Worm (Caenorhabditis elegans) whole organism, L1 larva: Measurements from ENCODE around the gene clc-23.

Source experiments
- C04F5.9 ChIP-seq: sonication (generic microtip); optimal IDR thresholded peaks from 2 replicates; lab custom pipeline; 2016; ENCODE audit warnings: missing genetic modification characterization, missing compliant biosample characterization
- C16A3.4 ChIP-seq: fragments of 150-350 bp; optimal IDR thresholded peaks from 2 replicates; lab custom pipeline; 2014; ENCODE audit warnings: missing biosample characterization, missing genetic modification characterization
- F16B12.6 ChIP-seq: fragments of 150-350 bp; optimal IDR thresholded peaks from 2 replicates; lab custom pipeline; 2014; ENCODE audit warnings: missing biosample characterization, missing genetic modification characterization
- Y116A8C.19 ChIP-seq: sonication (generic microtip); optimal IDR thresholded peaks from 2 replicates; lab custom pipeline; 2016; ENCODE audit warnings: missing compliant biosample characterization, missing genetic modification characterization, borderline replicate concordance
- aha-1 ChIP-seq: fragments of 150-350 bp; optimal IDR thresholded peaks from 2 replicates; lab custom pipeline; 2014; ENCODE audit warnings: missing biosample characterization, missing genetic modification characterization
- blmp-1 ChIP-seq: fragments of 150-350 bp; optimal IDR thresholded peaks from 2 replicates; lab custom pipeline; 2014; ENCODE audit warnings: missing biosample characterization, missing genetic modification characterization
- ceh-82 ChIP-seq, 3 experiments: fragments of 150-350 bp in 1 of 3; sonication (generic microtip) in 2 of 3; optimal IDR thresholded peaks; 2 replicates each; lab custom pipeline; 2014 to 2017; ENCODE audit warnings: missing biosample characterization in 3 of 3, missing genetic modification characterization in 3 of 3
- ceh-88 ChIP-seq: fragments of 200-800 bp; sonication (Bioruptor generic); IDR thresholded peaks from 2 replicates; pipeline ENCODE4 v1.3.6; 2022; ENCODE audit warnings: missing genetic modification characterization, missing compliant biosample characterization
- ceh-90 ChIP-seq: sonication (generic microtip); optimal IDR thresholded peaks from 2 replicates; lab custom pipeline; 2016; ENCODE audit warnings: missing genetic modification characterization, missing compliant biosample characterization
- dpl-1 ChIP-seq, 3 experiments: fragments of 150-350 bp in 2 of 3; sonication (generic microtip) in 1 of 3; optimal IDR thresholded peaks; 2 replicates each; lab custom pipeline; 2014 to 2017; ENCODE audit warnings: missing biosample characterization in 3 of 3, missing genetic modification characterization in 3 of 3, missing genetic modification reagents in 3 of 3
- dsc-1 ChIP-seq: sonication (generic microtip); optimal IDR thresholded peaks from 2 replicates; lab custom pipeline; 2016; ENCODE audit warnings: mild to moderate bottlenecking, missing genetic modification characterization, missing compliant biosample characterization
- efl-1 ChIP-seq, 4 experiments: fragments of 150-350 bp; optimal IDR thresholded peaks in 3 of 4; peaks in 1 of 4; 1 replicate in 1 of 4; 2 replicates in 3 of 4; lab custom pipeline; 2014; ENCODE audit warnings: missing biosample characterization in 2 of 4, missing genetic modification characterization in 2 of 4, missing genetic modification reagents in 2 of 4
- egl-27 ChIP-seq, 2 experiments: fragments of 150-350 bp in 1 of 2; sonication (generic microtip); optimal IDR thresholded peaks; 3 replicates each; lab custom pipeline; 2017 to 2018; ENCODE audit warnings: missing biosample characterization in 2 of 2, missing genetic modification characterization in 2 of 2, missing genetic modification reagents in 2 of 2
- elt-2 ChIP-seq: sonication (generic microtip); optimal IDR thresholded peaks from 2 replicates; lab custom pipeline; 2016; ENCODE audit warnings: missing genetic modification characterization, mild to moderate bottlenecking, inconsistent platforms, missing compliant biosample characterization, missing genetic modification reagents
- elt-3 ChIP-seq, 6 experiments: fragments of 150-350 bp in 1 of 6; sonication (generic microtip); optimal IDR thresholded peaks; 2 replicates each; lab custom pipeline; 2017 to 2018; ENCODE audit warnings: missing biosample characterization in 6 of 6, missing genetic modification characterization in 6 of 6, inconsistent platforms in 1 of 6
- fos-1 ChIP-seq: fragments of 150-350 bp; optimal IDR thresholded peaks from 2 replicates; lab custom pipeline; 2014; ENCODE audit warnings: missing biosample characterization, missing genetic modification characterization
- hlh-17 ChIP-seq: fragments of 200-800 bp; sonication (Bioruptor generic); optimal IDR thresholded peaks from 2 replicates; lab custom pipeline; 2018; ENCODE audit warnings: missing genetic modification characterization, mild to moderate bottlenecking, missing compliant biosample characterization, moderate library complexity, borderline replicate concordance
- hlh-4 ChIP-seq: sonication (generic microtip); optimal IDR thresholded peaks from 2 replicates; lab custom pipeline; 2016; ENCODE audit warnings: mild to moderate bottlenecking, missing genetic modification characterization, missing compliant biosample characterization
- irx-1 ChIP-seq: sonication (generic microtip); optimal IDR thresholded peaks from 2 replicates; lab custom pipeline; 2016; ENCODE audit warnings: missing genetic modification characterization, missing compliant biosample characterization
- lin-14 ChIP-seq: fragments of 200-800 bp; sonication (Bioruptor generic); optimal IDR thresholded peaks from 2 replicates; lab custom pipeline; 2018; ENCODE audit warnings: mild to moderate bottlenecking, missing genetic modification characterization, moderate library complexity, missing compliant biosample characterization
- lin-15B ChIP-seq: fragments of 150-350 bp; sonication (generic microtip); optimal IDR thresholded peaks from 3 replicates; lab custom pipeline; 2014; ENCODE audit warnings: missing biosample characterization, missing genetic modification characterization
- lin-35 ChIP-seq, 2 experiments: fragments of 150-350 bp; optimal IDR thresholded peaks; 2 replicates each; lab custom pipeline; 2014; ENCODE audit warnings: missing biosample characterization in 2 of 2, missing genetic modification characterization in 2 of 2, missing genetic modification reagents in 2 of 2
- lin-39 ChIP-seq: fragments of 150-350 bp; optimal IDR thresholded peaks from 2 replicates; lab custom pipeline; 2014; ENCODE audit warnings: missing biosample characterization, missing genetic modification reagents, missing genetic modification characterization
- lsy-2 ChIP-seq, 2 experiments: fragments of 150-350 bp; optimal IDR thresholded peaks; 2 replicates each; lab custom pipeline; 2014; ENCODE audit warnings: missing biosample characterization in 2 of 2, missing genetic modification characterization in 2 of 2
- mab-9 ChIP-seq: fragments of 200-800 bp; sonication (Bioruptor generic); IDR thresholded peaks from 2 replicates; pipeline ENCODE4 v1.3.6; 2022; ENCODE audit warnings: missing genetic modification reagents, missing genetic modification characterization, missing compliant biosample characterization
- mdl-1 ChIP-seq, 2 experiments: fragments of 150-350 bp; optimal IDR thresholded peaks; 2 replicates each; lab custom pipeline; 2014 to 2017; ENCODE audit warnings: missing biosample characterization in 2 of 2, missing genetic modification characterization in 2 of 2, inconsistent platforms in 1 of 2
- nhr-12 ChIP-seq: sonication (generic microtip); optimal IDR thresholded peaks from 2 replicates; lab custom pipeline; 2017; ENCODE audit warnings: missing biosample characterization, missing genetic modification characterization
- nhr-19 ChIP-seq: fragments of 200-800 bp; sonication (Bioruptor generic); conservative IDR thresholded peaks from 2 replicates; pipeline ENCODE4 v1.3.6; 2022; ENCODE audit warnings: missing genetic modification characterization, missing compliant biosample characterization
- nhr-20 ChIP-seq: sonication (generic microtip); optimal IDR thresholded peaks from 2 replicates; lab custom pipeline; 2016; ENCODE audit warnings: mild to moderate bottlenecking, missing genetic modification characterization, missing compliant biosample characterization
- nhr-28 ChIP-seq: fragments of 150-350 bp; optimal IDR thresholded peaks from 2 replicates; lab custom pipeline; 2014; ENCODE audit warnings: missing biosample characterization, missing genetic modification characterization
- nhr-90 ChIP-seq: sonication (generic microtip); optimal IDR thresholded peaks from 2 replicates; lab custom pipeline; 2016; ENCODE audit warnings: mild to moderate bottlenecking, missing genetic modification characterization, missing compliant biosample characterization; ENCODE audit not compliant: poor library complexity
- rnt-1 ChIP-seq: sonication (generic microtip); optimal IDR thresholded peaks from 2 replicates; lab custom pipeline; 2016; ENCODE audit warnings: mild to moderate bottlenecking, missing genetic modification characterization, moderate library complexity, missing compliant biosample characterization
- skn-1 ChIP-seq: fragments of 150-350 bp; optimal IDR thresholded peaks from 2 replicates; lab custom pipeline; 2014; ENCODE audit warnings: missing biosample characterization, missing genetic modification characterization
- snpc-4 ChIP-seq: fragments of 150-350 bp; optimal IDR thresholded peaks from 2 replicates; lab custom pipeline; 2014; ENCODE audit warnings: missing biosample characterization, missing genetic modification characterization
- snu-23 ChIP-seq: sonication (generic microtip); optimal IDR thresholded peaks from 2 replicates; lab custom pipeline; 2016; ENCODE audit warnings: missing genetic modification characterization, missing compliant biosample characterization
- sup-37 ChIP-seq: fragments of 200-800 bp; sonication (Bioruptor generic); optimal IDR thresholded peaks from 2 replicates; lab custom pipeline; 2018; ENCODE audit warnings: mild to moderate bottlenecking, missing genetic modification characterization, missing compliant biosample characterization
- swsn-7 ChIP-seq: sonication (generic microtip); optimal IDR thresholded peaks from 2 replicates; lab custom pipeline; 2016; ENCODE audit warnings: missing genetic modification characterization, missing compliant biosample characterization
- tbx-2 ChIP-seq: sonication (generic microtip); optimal IDR thresholded peaks from 2 replicates; lab custom pipeline; 2016; ENCODE audit warnings: missing genetic modification characterization, missing compliant biosample characterization
- xbp-1 ChIP-seq: sonication (generic microtip); optimal IDR thresholded peaks from 2 replicates; lab custom pipeline; 2016; ENCODE audit warnings: missing genetic modification characterization, missing compliant biosample characterization
- ztf-4 ChIP-seq: fragments of 150-350 bp; optimal IDR thresholded peaks from 2 replicates; lab custom pipeline; 2014; ENCODE audit warnings: missing biosample characterization, missing genetic modification characterization

Gene clc-23

ce11 chrIII:1020732-1021131 is at the start of gene clc-23:
Gene clc-23 (plus strand): TSS chrIII:1020954.
- TF ChIP-seq lin-14 (GFP tag; lab: Kevin White, UChicago) (no peak), ztf-4 (no peak), snpc-4 (tag; lab: Kevin White, UChicago) (no peak), efl-1 (optimal IDR thresholded peaks at IDR 0.05; lab: Kevin White, UChicago) (no peak), efl-1 (GFP tag; optimal IDR thresholded peaks at IDR 0.05 in 1 of 2; lab: Kevin White, UChicago) (no peak), aha-1 (no peak), lin-39 (tag; lab: Kevin White, UChicago) (no peak), mab-9 (GFP tag; lab: Robert Waterston, UW) (no peak), nhr-19 (GFP tag; lab: Robert Waterston, UW) (no peak), F16B12.6 (tag; lab: Kevin White, UChicago) (no peak), nhr-28 (tag; lab: Kevin White, UChicago) (no peak), hlh-4 (tag; lab: Kevin White, UChicago) (no peak), ceh-88 (GFP tag; lab: Robert Waterston, UW) (no peak), lin-15B (tag; lab: Kevin White, UChicago) (no peak), nhr-90 (tag; lab: Kevin White, UChicago) (no peak), sup-37 (no peak), elt-2 (tag; lab: Kevin White, UChicago) (no peak), xbp-1 (tag; lab: Kevin White, UChicago) (no peak)

- TF ChIP-seq fos-1 (tag; lab: Kevin White, UChicago): no peak
- TF ChIP-seq efl-1 (optimal IDR thresholded peaks at IDR 0.05; lab: Kevin White, UChicago): no peak
- TF ChIP-seq efl-1 (GFP tag; optimal IDR thresholded peaks at IDR 0.05 in 1 of 2; lab: Kevin White, UChicago): peak in 1 of 2 experiments; percentile 23
Observed at ce11 chrIII:978889-979288, 41.9 kb upstream of the clc-23 start.

ce11 chrIII:981960-982359 is 38.8 kb upstream of the clc-23 start:
- TF ChIP-seq xbp-1 (tag; lab: Kevin White, UChicago) (peak; percentile 8), lsy-2 (tag; optimal IDR thresholded peaks at IDR 0.05; lab: Kevin White, UChicago) (peak; percentile 20 to 64), elt-3 (tag; optimal IDR thresholded peaks at IDR 0.05; lab: Kevin White, UChicago) (peak in 2 of 6 experiments; percentile 4 to 47), elt-2 (tag; lab: Kevin White, UChicago) (no peak), rnt-1 (peak; percentile 60), lin-35 (GFP tag; optimal IDR thresholded peaks at IDR 0.05; lab: Kevin White, UChicago) (peak; percentile 19 to 61), Y116A8C.19 (tag; lab: Kevin White, UChicago) (no peak), egl-27 (tag; optimal IDR thresholded peaks at IDR 0.05; lab: Kevin White, UChicago) (peak in 1 of 2 experiments; percentile 4), C16A3.4 (tag; lab: Kevin White, UChicago) (peak; percentile 16), swsn-7 (tag; lab: Kevin White, UChicago) (peak; percentile 26), nhr-12 (no peak), tbx-2 (tag; lab: Kevin White, UChicago) (peak; percentile 23), C04F5.9 (tag; lab: Kevin White, UChicago) (no peak), dsc-1 (tag; lab: Kevin White, UChicago) (peak; percentile 7), F16B12.6 (tag; lab: Kevin White, UChicago) (peak; percentile 21), dpl-1 (GFP tag; optimal IDR thresholded peaks at IDR 0.05; lab: Kevin White, UChicago) (peak; percentile 0 to 3 (median 2)), hlh-17 (no peak), mdl-1 (tag; optimal IDR thresholded peaks at IDR 0.05; lab: Kevin White, UChicago) (peak in 1 of 2 experiments; percentile 15), lin-14 (GFP tag; lab: Kevin White, UChicago) (peak; percentile 79), skn-1 (tag; lab: Kevin White, UChicago) (no peak), irx-1 (peak; percentile 27), snu-23 (GFP tag; lab: Kevin White, UChicago) (peak; percentile 62), nhr-20 (tag; lab: Kevin White, UChicago) (peak; percentile 20), nhr-19 (GFP tag; lab: Robert Waterston, UW) (peak; percentile 11; the same call in 1 of the 2 replicates), ceh-90 (tag; lab: Kevin White, UChicago) (no peak), blmp-1 (tag; lab: Kevin White, UChicago) (peak; percentile 49), ceh-82 (tag; optimal IDR thresholded peaks at IDR 0.05; lab: Kevin White, UChicago) (peak; percentile 13 to 68 (median 40)), efl-1 (optimal IDR thresholded peaks at IDR 0.05; lab: Kevin White, UChicago) (peak; percentile 58 to 62), efl-1 (GFP tag; optimal IDR thresholded peaks at IDR 0.05 in 1 of 2; lab: Kevin White, UChicago) (peak; percentile 40 to 50)
